Worm (Caenorhabditis elegans): Measurements from ENCODE around the gene uroc-1.
A peak's percentile ranks its signal among the peaks of the same experiment; 100 is the strongest.
"Not testable (repeated sequence)": the region's sequence is repeated elsewhere in the genome, so short reads cannot be mapped to it uniquely, and the experiment has no call there.

Gene uroc-1

ce11 chrIV:16525018-16525417 lies 17.5 kb downstream of the uroc-1 start:
- TF ChIP-seq eor-1 (tag; optimal IDR thresholded peaks at IDR 0.05) (no peak), elt-3 (tag; optimal IDR thresholded peaks at IDR 0.05) (no peak), pqm-1 (tag; optimal IDR thresholded peaks at IDR 0.05) (peak; percentile 46), elt-2 (tag; optimal IDR thresholded peaks at IDR 0.05) (peak; percentile 73)

DNA sequence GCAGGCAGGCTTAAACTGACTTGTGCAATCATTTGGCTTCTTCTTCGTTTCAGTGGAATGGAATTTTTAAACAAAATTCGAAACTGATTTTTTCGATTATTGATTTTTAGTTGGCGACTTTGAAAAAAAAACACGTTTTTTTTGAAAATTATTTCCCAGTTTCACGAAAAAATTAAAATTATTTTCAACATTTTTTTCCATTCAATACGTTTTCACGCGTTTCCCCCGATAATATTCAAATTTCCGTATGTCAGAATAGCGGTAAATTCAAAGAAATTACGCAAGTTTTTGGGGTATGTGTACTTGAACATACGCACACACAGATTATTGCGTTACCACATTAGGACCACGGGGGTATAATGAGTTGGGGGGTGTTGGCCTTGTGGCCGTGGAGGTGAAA lies 35.4 kb downstream of the uroc-1 start, which contains the start of gene Y51H4A.935:
Gene Y51H4A.935 (minus strand): TSS at position 101 of the 400 bp plus-strand sequence.
- TF ChIP-seq ztf-4, fos-1, zag-1 (tag; optimal IDR thresholded peaks at IDR 0.05): not testable (repeated sequence)

DNA sequence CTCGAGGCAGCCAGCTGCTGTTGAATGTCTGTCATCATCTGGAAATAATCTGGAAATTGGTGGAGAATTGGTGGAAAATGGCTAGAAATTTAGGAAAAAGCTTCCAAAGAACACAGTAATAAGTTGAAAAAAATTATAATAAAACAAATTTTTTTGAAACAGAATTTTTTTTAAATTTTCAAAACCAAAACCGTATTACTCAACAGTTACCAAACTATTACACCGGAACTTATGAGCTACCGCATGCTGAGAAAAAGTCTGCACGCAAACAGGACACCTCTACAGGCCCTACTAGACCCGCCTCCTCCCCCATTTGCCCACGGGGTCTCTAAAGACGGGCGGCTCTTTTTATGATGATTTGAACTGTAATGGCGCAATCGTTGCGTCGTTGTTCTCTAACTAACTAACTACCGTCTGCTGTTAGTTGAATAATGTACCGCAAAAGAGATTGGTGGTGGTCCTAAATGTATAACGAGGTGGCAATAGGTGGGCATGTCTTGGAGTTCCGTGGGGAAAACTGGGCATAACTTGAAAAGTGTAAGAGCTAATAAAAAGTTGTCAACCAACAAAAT lies 36.8 kb downstream of the uroc-1 start, which contains the start of gene zip-7:
Gene zip-7 (minus strand): TSS at position 51 of the 572 bp plus-strand sequence.
- TF ChIP-seq unc-39 (tag; optimal IDR thresholded peaks at IDR 0.05) (no peak), nhr-77 (tag; optimal IDR thresholded peaks at IDR 0.05) (no peak), hmg-11 (tag; optimal IDR thresholded peaks at IDR 0.05) (no peak), pqm-1 (tag; optimal IDR thresholded peaks at IDR 0.05) (no peak), pha-4 (tag; optimal IDR thresholded peaks at IDR 0.05) (no peak), nhr-25 (tag; optimal IDR thresholded peaks at IDR 0.05) (no peak), egl-5 (tag; optimal IDR thresholded peaks at IDR 0.05) (no peak), ceh-9 (tag; optimal IDR thresholded peaks at IDR 0.05) (no peak), daf-12 (tag; optimal IDR thresholded peaks at IDR 0.05) (no peak), elt-2 (tag; optimal IDR thresholded peaks at IDR 0.05) (no peak), fos-1 (tag; optimal IDR thresholded peaks at IDR 0.05) (no peak), ZK546.5 (tag; optimal IDR thresholded peaks at IDR 0.05) (no peak), R02D3.7 (tag; optimal IDR thresholded peaks at IDR 0.05) (no peak), unc-62 (GFP tag; optimal IDR thresholded peaks at IDR 0.05) (no peak), aly-2 (tag; optimal IDR thresholded peaks at IDR 0.05) (no peak), skn-1 (tag; optimal IDR thresholded peaks at IDR 0.05) (no peak), sea-2 (GFP tag; optimal IDR thresholded peaks at IDR 0.05) (no peak)

- TF ChIP-seq snpc-4 (tag; optimal IDR thresholded peaks at IDR 0.05) = peak; percentile 20
- TF ChIP-seq lin-15B (tag; optimal IDR thresholded peaks at IDR 0.05) = no peak
Measured at ce11 chrIV:16503590-16504217, 38.8 kb downstream of the uroc-1 start.

DNA sequence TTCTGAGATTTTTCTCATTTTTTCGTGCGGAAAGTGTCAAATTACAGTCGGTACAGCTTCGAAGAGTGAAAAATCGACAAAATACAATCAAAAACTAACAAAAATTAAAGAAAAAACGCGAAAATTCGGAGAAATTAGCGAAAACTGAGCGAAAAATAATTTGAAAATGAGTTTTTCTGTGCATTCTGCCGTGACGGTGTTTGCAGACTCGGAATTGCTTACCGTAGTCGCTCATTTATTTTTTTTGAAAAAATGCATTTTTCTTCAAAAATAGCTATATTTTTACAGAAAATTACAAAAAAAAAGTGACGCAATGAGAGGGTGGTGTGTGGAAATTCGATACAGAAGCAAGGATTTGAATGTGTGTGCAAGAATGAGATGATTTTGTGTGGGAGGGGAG lies 39.5 kb downstream of the uroc-1 start:
- TF ChIP-seq nhr-25 (tag; optimal IDR thresholded peaks at IDR 0.05) (no peak), fkh-10 (GFP tag; optimal IDR thresholded peaks at IDR 0.05) (no peak), elt-3 (tag; optimal IDR thresholded peaks at IDR 0.05) (no peak), lsy-12 (tag; optimal IDR thresholded peaks at IDR 0.05) (no peak)

DNA sequence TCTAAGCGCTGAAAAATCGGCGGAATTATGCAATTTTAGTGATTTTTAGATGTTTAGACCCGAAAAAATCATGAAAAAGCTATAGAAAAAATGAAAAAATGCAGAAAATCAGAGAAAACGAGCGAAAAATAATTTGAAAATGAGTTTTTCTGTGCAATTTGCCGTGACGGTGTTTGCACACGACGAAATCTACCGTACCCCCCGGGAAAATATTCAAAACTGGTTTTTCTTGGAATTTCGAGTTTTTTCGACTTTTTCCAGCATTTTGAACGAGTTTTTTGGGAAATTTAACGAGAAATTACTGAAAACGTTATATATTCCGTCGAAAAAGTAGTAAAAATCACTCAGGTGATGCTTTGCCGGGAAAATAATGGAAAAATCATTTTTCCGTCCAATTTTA lies 40.2 kb downstream of the uroc-1 start:
- TF ChIP-seq tbx-2 (tag; optimal IDR thresholded peaks at IDR 0.05) (no peak), fos-1 (tag; optimal IDR thresholded peaks at IDR 0.05) (no peak), ztf-4 (tag; optimal IDR thresholded peaks at IDR 0.05) (no peak), nhr-43 (tag; optimal IDR thresholded peaks at IDR 0.05; ENCODE audit: poor library complexity, severe bottlenecking) (no peak), lsy-12 (tag; optimal IDR thresholded peaks at IDR 0.05) (no peak), elt-1 (tag; optimal IDR thresholded peaks at IDR 0.05) (no peak), nhr-76 (tag; optimal IDR thresholded peaks at IDR 0.05) (no peak), mml-1 (tag; optimal IDR thresholded peaks at IDR 0.05) (no peak), fkh-10 (GFP tag; optimal IDR thresholded peaks at IDR 0.05) (no peak), zag-1 (tag; optimal IDR thresholded peaks at IDR 0.05) (no peak), ama-1 (optimal IDR thresholded peaks at IDR 0.05) (no peak), lin-39 (tag; optimal IDR thresholded peaks at IDR 0.05) (no peak), ztf-11 (tag; optimal IDR thresholded peaks at IDR 0.05) (no peak), ceh-28 (tag; optimal IDR thresholded peaks at IDR 0.05) (no peak), nhr-11 (tag; optimal IDR thresholded peaks at IDR 0.05) (no peak), nhr-23 (tag; optimal IDR thresholded peaks at IDR 0.05) (no peak), jun-1 (tag; optimal IDR thresholded peaks at IDR 0.05) (no peak), egl-27 (tag; optimal IDR thresholded peaks at IDR 0.05) (no peak)

Measured in whole organism, L3 larva.